Fruit fly (Drosophila melanogaster) whole organism: ENCODE data around the gene CG33768.

Experiments used
- EcR ChIP-seq, 2 experiments: fragments of >200 bp; optimal IDR thresholded peaks; 2 replicates each; lab custom pipeline; 2017; ENCODE audit warnings: missing biosample characterization in 2 of 2, missing genetic modification characterization in 2 of 2, missing genetic modification reagents in 2 of 2
- pan ChIP-seq: fragments of >200 bp; optimal IDR thresholded peaks from 2 replicates; lab custom pipeline; 2017

- TF ChIP-seq pan (lab: Kevin White, UChicago) = no peak
- TF ChIP-seq EcR (GFP tag; optimal IDR thresholded peaks at IDR 0.05; lab: Kevin White, UChicago) = no peak
Measured at dm6 chr3L:22647627-22648026, 664 bp downstream of the CG33768 start, which contains the start of gene CG33769.
